Worm (Caenorhabditis elegans) whole organism, midembryonic: ENCODE data around the gene cec-4.
"Not testable (repeated sequence)": the region's sequence is repeated elsewhere in the genome, so short reads cannot be mapped to it uniquely, and the experiment has no call there.

Experiments
- T22C8.4 ChIP-seq: fragments of 200-800 bp; sonication (Bioruptor generic); IDR thresholded peaks from 2 replicates; pipeline ENCODE4 v1.3.6; 2022; ENCODE audit warnings: missing genetic modification characterization, missing compliant biosample characterization
- cog-1 ChIP-seq: sonication (generic microtip); optimal IDR thresholded peaks from 2 replicates; lab custom pipeline; 2016; ENCODE audit warnings: missing genetic modification characterization, missing compliant biosample characterization
- flt-1 ChIP-seq: fragments of 200-800 bp; sonication (Bioruptor generic); IDR thresholded peaks from 2 replicates; pipeline ENCODE4 v1.3.6; 2022; ENCODE audit warnings: missing genetic modification characterization, missing compliant biosample characterization
- klf-2 ChIP-seq: fragments of 200-800 bp; sonication (Bioruptor generic); conservative IDR thresholded peaks from 2 replicates; pipeline ENCODE4 v1.3.6; 2022; ENCODE audit warnings: missing genetic modification reagents, missing genetic modification characterization, missing compliant biosample characterization
- med-1 ChIP-seq: sonication (generic microtip); optimal IDR thresholded peaks from 2 replicates; lab custom pipeline; 2017; ENCODE audit warnings: missing genetic modification characterization, mild to moderate bottlenecking, missing compliant biosample characterization, antibody characterized with exemption, missing genetic modification reagents; ENCODE audit not compliant: insufficient read depth
- ref-1 ChIP-seq: fragments of 200-800 bp; sonication (Bioruptor generic); conservative IDR thresholded peaks from 2 replicates; pipeline ENCODE4 v1.3.6; 2022; ENCODE audit warnings: missing genetic modification reagents, missing genetic modification characterization, missing compliant biosample characterization
- tab-1 ChIP-seq: fragments of 200-800 bp; sonication (Bioruptor generic); IDR thresholded peaks from 2 replicates; pipeline ENCODE4 v1.3.6; 2022; ENCODE audit warnings: missing genetic modification characterization, missing compliant biosample characterization
- ztf-23 ChIP-seq: fragments of 200-800 bp; sonication (Bioruptor generic); IDR thresholded peaks from 2 replicates; pipeline ENCODE4 v1.3.6; 2022; ENCODE audit warnings: missing genetic modification reagents, missing genetic modification characterization, missing compliant biosample characterization
- ztf-29 ChIP-seq: fragments of 200-800 bp; sonication (Bioruptor generic); IDR thresholded peaks from 2 replicates; pipeline ENCODE4 v1.3.6; 2022; ENCODE audit warnings: missing genetic modification reagents, missing genetic modification characterization, missing compliant biosample characterization

cec-4 gene

DNA sequence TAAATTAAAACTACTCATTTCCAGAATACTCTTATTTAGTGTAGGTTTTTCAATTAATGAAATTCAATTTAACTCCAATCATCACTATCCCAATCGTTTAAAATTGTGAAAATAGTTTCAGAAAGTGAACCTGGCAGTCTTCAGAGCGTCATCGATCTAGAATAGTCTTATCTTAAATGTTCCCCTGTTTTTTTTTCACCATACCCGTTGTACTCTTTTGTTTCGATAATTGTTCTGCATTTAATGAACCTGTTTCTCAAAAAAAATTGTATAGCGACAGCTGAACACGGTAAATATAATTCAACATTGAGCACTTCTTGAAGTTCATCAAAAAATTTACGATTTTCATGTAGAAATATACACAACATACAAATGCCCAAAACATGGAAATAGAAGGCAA is 24.3 kb upstream of the cec-4 start:
- no peak for TF ChIP-seq ref-1
- TF ChIP-seq ztf-29 (GFP tag; lab: Robert Waterston, UW) = no peak
- no peak for TF ChIP-seq T22C8.4 (GFP tag; lab: Robert Waterston, UW)
- TF ChIP-seq flt-1 = no peak
- no peak for TF ChIP-seq cog-1 (tag; lab: Kevin White, UChicago)
- TF ChIP-seq tab-1 = no peak
- TF ChIP-seq ztf-23 (GFP tag; lab: Robert Waterston, UW) = no peak
- TF ChIP-seq klf-2 (GFP tag; lab: Robert Waterston, UW) = no peak
- TF ChIP-seq med-1 (GFP tag; lab: Kevin White, UChicago) = no peak

- TF ChIP-seq tab-1 = no peak
- no peak for TF ChIP-seq ztf-29 (GFP tag; lab: Robert Waterston, UW)
- TF ChIP-seq T22C8.4 (GFP tag; lab: Robert Waterston, UW) = no peak
- TF ChIP-seq klf-2 (GFP tag; lab: Robert Waterston, UW) = no peak
- no peak for TF ChIP-seq ref-1
- TF ChIP-seq cog-1 (tag; lab: Kevin White, UChicago) = no peak
- no peak for TF ChIP-seq ztf-23 (GFP tag; lab: Robert Waterston, UW)
- no peak for TF ChIP-seq flt-1
Observed at ce11 chrIV:7552100-7552499, 23.4 kb upstream of the cec-4 start.

- TF ChIP-seq T22C8.4 (GFP tag; lab: Robert Waterston, UW) (no peak), ztf-29 (GFP tag; lab: Robert Waterston, UW) (no peak), klf-2 (GFP tag; lab: Robert Waterston, UW) (no peak), med-1 (GFP tag; lab: Kevin White, UChicago) (no peak), tab-1 (no peak), ztf-23 (GFP tag; lab: Robert Waterston, UW) (no peak), ref-1 (no peak), cog-1 (tag; lab: Kevin White, UChicago) (no peak), flt-1 (no peak)
Observed at ce11 chrIV:7552958-7553553, 22.5 kb upstream of the cec-4 start, which contains the start of gene dif-1. Gene dif-1, minus strand, starts transcription at chrIV:7553008.

DNA sequence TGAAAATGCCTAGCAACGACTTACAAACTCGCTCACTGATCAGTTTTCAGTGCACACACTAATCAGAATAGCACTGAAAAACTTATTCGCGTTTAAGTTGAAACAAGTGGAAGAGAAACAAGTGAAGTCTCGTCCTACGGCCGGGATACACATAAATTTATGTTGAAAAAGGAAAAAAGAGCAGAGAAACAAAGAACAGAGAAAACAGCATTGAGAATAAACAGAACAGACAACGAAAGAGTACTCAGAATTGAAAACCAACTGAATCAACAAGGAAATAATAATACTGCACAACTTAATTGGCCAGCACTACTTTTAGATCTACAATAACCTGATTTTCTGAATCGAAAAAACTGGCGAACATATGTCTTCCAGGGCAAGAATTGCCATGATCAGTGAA is 21.2 kb upstream of the cec-4 start, which contains the start of gene F49E8.6:
Gene F49E8.6, minus strand, starts transcription at position 317 of the 400 bp plus-strand sequence.
- TF ChIP-seq ref-1 (no peak), ztf-29 (GFP tag; lab: Robert Waterston, UW) (no peak), T22C8.4 (GFP tag; lab: Robert Waterston, UW) (no peak), cog-1 (tag; lab: Kevin White, UChicago) (no peak), klf-2 (GFP tag; lab: Robert Waterston, UW) (no peak), flt-1 (no peak), med-1 (GFP tag; lab: Kevin White, UChicago) (no peak), ztf-23 (GFP tag; lab: Robert Waterston, UW) (no peak), tab-1 (no peak)

- TF ChIP-seq flt-1 (no peak), ztf-29 (GFP tag; lab: Robert Waterston, UW) (no peak), med-1 (GFP tag; lab: Kevin White, UChicago) (no peak), ztf-23 (GFP tag; lab: Robert Waterston, UW) (no peak), T22C8.4 (GFP tag; lab: Robert Waterston, UW) (no peak), ref-1 (no peak), tab-1 (no peak), klf-2 (GFP tag; lab: Robert Waterston, UW) (no peak), cog-1 (tag; lab: Kevin White, UChicago) (no peak)
Observed at ce11 chrIV:7556265-7556866, 19.2 kb upstream of the cec-4 start, which contains the start of the genes F49E8.7, F49E8.8 and nprl-2. Gene F49E8.7, minus strand, starts transcription at chrIV:7556365. Gene F49E8.8, plus strand, starts transcription at chrIV:7556637. Gene nprl-2, plus strand, starts transcription at chrIV:7556816.

ce11 chrIV:7558653-7559052 is 16.9 kb upstream of the cec-4 start:
- TF ChIP-seq ztf-29 (GFP tag; lab: Robert Waterston, UW) (no peak), flt-1 (no peak), ref-1 (no peak), cog-1 (tag; lab: Kevin White, UChicago) (no peak), ztf-23 (GFP tag; lab: Robert Waterston, UW) (no peak), T22C8.4 (GFP tag; lab: Robert Waterston, UW) (no peak), klf-2 (GFP tag; lab: Robert Waterston, UW) (no peak), med-1 (GFP tag; lab: Kevin White, UChicago) (no peak), tab-1 (no peak)

ce11 chrIV:7559237-7559636 is 16.3 kb upstream of the cec-4 start:
- TF ChIP-seq med-1 (GFP tag; lab: Kevin White, UChicago) (no peak), ztf-23 (GFP tag; lab: Robert Waterston, UW) (no peak), T22C8.4 (GFP tag; lab: Robert Waterston, UW) (no peak), flt-1 (no peak)

- TF ChIP-seq klf-2 (GFP tag; lab: Robert Waterston, UW) = no peak
- no peak for TF ChIP-seq med-1 (GFP tag; lab: Kevin White, UChicago)
- no peak for TF ChIP-seq ztf-29 (GFP tag; lab: Robert Waterston, UW)
- TF ChIP-seq tab-1 = no peak
- TF ChIP-seq T22C8.4 (GFP tag; lab: Robert Waterston, UW) = no peak
- no peak for TF ChIP-seq cog-1 (tag; lab: Kevin White, UChicago)
- no peak for TF ChIP-seq flt-1
- no peak for TF ChIP-seq ztf-23 (GFP tag; lab: Robert Waterston, UW)
- no peak for TF ChIP-seq ref-1
Observed at ce11 chrIV:7561614-7562142, 13.8 kb upstream of the cec-4 start, which contains the start of gene ima-3. Gene ima-3, minus strand, starts transcription at chrIV:7561664.

ce11 chrIV:7563850-7564249 is 11.7 kb upstream of the cec-4 start, which contains the start of gene F32E10.9:
Gene F32E10.9, minus strand, starts transcription at chrIV:7563950.
- TF ChIP-seq klf-2 (GFP tag; lab: Robert Waterston, UW); flt-1; ztf-29 (GFP tag; lab: Robert Waterston, UW): not testable (repeated sequence)
